Worm (Caenorhabditis elegans) whole organism, L3 larva: ENCODE results near the gene bath-36.

ENCODE experiments used
- ZK546.5 ChIP-seq: sonication (generic microtip); optimal IDR thresholded peaks from 2 replicates; lab custom pipeline; 2017; ENCODE audit warnings: missing biosample characterization, missing genetic modification characterization
- aly-2 ChIP-seq: fragments of 150-350 bp; optimal IDR thresholded peaks from 2 replicates; lab custom pipeline; 2014; ENCODE audit warnings: missing biosample characterization, missing genetic modification characterization
- ceh-82 ChIP-seq: fragments of 150-350 bp; optimal IDR thresholded peaks from 2 replicates; lab custom pipeline; 2014; ENCODE audit warnings: missing biosample characterization, missing genetic modification characterization
- fkh-10 ChIP-seq: sonication (generic microtip); optimal IDR thresholded peaks from 2 replicates; lab custom pipeline; 2017; ENCODE audit warnings: missing biosample characterization, missing genetic modification reagents, missing genetic modification characterization
- fkh-2 ChIP-seq: fragments of 150-350 bp; optimal IDR thresholded peaks from 2 replicates; lab custom pipeline; 2014; ENCODE audit warnings: missing biosample characterization, missing genetic modification reagents, missing genetic modification characterization
- hmg-11 ChIP-seq: sonication (generic microtip); optimal IDR thresholded peaks from 2 replicates; lab custom pipeline; 2016; ENCODE audit warnings: missing genetic modification characterization, missing compliant biosample characterization
- lin-39 ChIP-seq: fragments of 150-350 bp; optimal IDR thresholded peaks from 2 replicates; lab custom pipeline; 2018; ENCODE audit warnings: missing biosample characterization, missing genetic modification reagents, missing genetic modification characterization
- mdl-1 ChIP-seq: fragments of 150-350 bp; optimal IDR thresholded peaks from 2 replicates; lab custom pipeline; 2014; ENCODE audit warnings: missing biosample characterization, missing genetic modification characterization
- nhr-11 ChIP-seq: fragments of 150-350 bp; optimal IDR thresholded peaks from 2 replicates; lab custom pipeline; 2014; ENCODE audit warnings: missing biosample characterization, missing genetic modification characterization
- nhr-23 ChIP-seq: fragments of 150-350 bp; optimal IDR thresholded peaks from 2 replicates; lab custom pipeline; 2014; ENCODE audit warnings: missing biosample characterization, missing genetic modification reagents, missing genetic modification characterization
- nhr-25 ChIP-seq: sonication (generic microtip); optimal IDR thresholded peaks from 2 replicates; lab custom pipeline; 2017; ENCODE audit warnings: missing biosample characterization, missing genetic modification characterization
- nhr-28 ChIP-seq: fragments of 150-350 bp; optimal IDR thresholded peaks from 2 replicates; lab custom pipeline; 2014; ENCODE audit warnings: missing biosample characterization, missing genetic modification characterization
- nhr-43 ChIP-seq: sonication (generic microtip); optimal IDR thresholded peaks from 2 replicates; lab custom pipeline; 2016; ENCODE audit warnings: mild to moderate bottlenecking, missing genetic modification characterization, missing compliant biosample characterization; ENCODE audit not compliant: poor library complexity, severe bottlenecking
- nhr-67 ChIP-seq: fragments of 150-350 bp; optimal IDR thresholded peaks from 2 replicates; lab custom pipeline; 2014; ENCODE audit warnings: missing biosample characterization, missing genetic modification characterization
- pha-4 ChIP-seq: fragments of 150-350 bp; optimal IDR thresholded peaks from 2 replicates; lab custom pipeline; 2014; ENCODE audit warnings: missing biosample characterization, missing genetic modification reagents, missing genetic modification characterization
- pqm-1 ChIP-seq: fragments of 150-350 bp; optimal IDR thresholded peaks from 2 replicates; lab custom pipeline; 2017; ENCODE audit warnings: missing biosample characterization, missing genetic modification characterization, inconsistent platforms
- sea-2 ChIP-seq: fragments of 150-350 bp; sonication (generic microtip); optimal IDR thresholded peaks from 4 replicates; lab custom pipeline; 2014; ENCODE audit warnings: missing biosample characterization, missing genetic modification reagents, missing genetic modification characterization
- snpc-4 ChIP-seq: fragments of 150-350 bp; optimal IDR thresholded peaks from 2 replicates; lab custom pipeline; 2014; ENCODE audit warnings: missing biosample characterization, missing genetic modification characterization
- unc-39 ChIP-seq: sonication (generic microtip); optimal IDR thresholded peaks from 4 replicates; lab custom pipeline; 2017; ENCODE audit warnings: missing biosample characterization, missing genetic modification characterization
- zag-1 ChIP-seq: fragments of 150-350 bp; optimal IDR thresholded peaks from 2 replicates; lab custom pipeline; 2014; ENCODE audit warnings: missing biosample characterization, missing genetic modification characterization
- ztf-4 ChIP-seq: fragments of 150-350 bp; optimal IDR thresholded peaks from 2 replicates; lab custom pipeline; 2014; ENCODE audit warnings: missing biosample characterization, missing genetic modification characterization

Gene bath-36

ce11 chrV:15235661-15236060 is 48.0 kb downstream of the bath-36 start, which contains the start of gene nhr-164:
TSS of gene nhr-164 (minus strand) at chrV:15235761.
- TF ChIP-seq lin-39 (tag; lab: Kevin White, UChicago) (no peak), nhr-25 (tag; lab: Kevin White, UChicago) (no peak), nhr-11 (tag; lab: Kevin White, UChicago) (no peak), aly-2 (no peak), fkh-2 (tag; lab: Kevin White, UChicago) (no peak), mdl-1 (tag; lab: Kevin White, UChicago) (no peak), snpc-4 (tag; lab: Kevin White, UChicago) (no peak), ceh-82 (no peak), nhr-67 (no peak), nhr-43 (tag; lab: Kevin White, UChicago) (no peak), unc-39 (no peak), ztf-4 (no peak), ZK546.5 (tag; lab: Kevin White, UChicago) (no peak), pqm-1 (no peak), pha-4 (tag; lab: Kevin White, UChicago) (no peak), nhr-23 (tag; lab: Kevin White, UChicago) (no peak), hmg-11 (tag; lab: Kevin White, UChicago) (no peak), sea-2 (GFP tag; lab: Kevin White, UChicago) (no peak)

- TF ChIP-seq pha-4 (tag; lab: Kevin White, UChicago): no peak
- TF ChIP-seq fkh-10 (GFP tag; lab: Kevin White, UChicago): no peak
- no peak for TF ChIP-seq nhr-28 (tag; lab: Kevin White, UChicago)
- TF ChIP-seq zag-1 (tag; lab: Kevin White, UChicago): no peak
- no peak for TF ChIP-seq ceh-82
Measured at ce11 chrV:15238552-15238951, 50.9 kb downstream of the bath-36 start, which contains the start of gene srw-12. TSS of gene srw-12 (minus strand) at chrV:15238652.
